Fruit fly (Drosophila melanogaster): ENCODE measurements around the gene tos.
A peak's percentile ranks its signal among the peaks of the same experiment; 100 is the strongest.

tos gene

dm6 chr2L:18688646-18689296, 6.9 kb upstream of the tos start, which contains the start of gene msl-1 (continued):
- peak; percentile 47 for TF ChIP-seq CG33213 (GFP tag; optimal IDR thresholded peaks at IDR 0.05)

dm6 chr2L:18687827-18688226, 6.0 kb upstream of the tos start:
- TF ChIP-seq Med (GFP tag) (peak; percentile 20), prd (optimal IDR thresholded peaks at IDR 0.05) (no peak), prd (GFP tag; IDR thresholded peaks at IDR 0.05) (0 out of 3 replicates have a peak, but pooled peaks have one; percentile 5), Abd-B (GFP tag; optimal IDR thresholded peaks at IDR 0.05) (no peak), Opbp (GFP tag; IDR thresholded peaks at IDR 0.05; ENCODE audit: partially characterized antibody) (0 out of 3 replicates have a peak, but pooled peaks have one; percentile 11), CG6765 (GFP tag; optimal IDR thresholded peaks at IDR 0.05) (no peak)

- TF ChIP-seq CG2202 (tag; optimal IDR thresholded peaks at IDR 0.05) (no peak), Dip2 (GFP tag; IDR thresholded peaks at IDR 0.05) (no peak), H2.0 (GFP tag; IDR thresholded peaks at IDR 0.05) (no peak), bsh (GFP tag; optimal IDR thresholded peaks at IDR 0.05) (no peak), CG3726 (GFP tag; IDR thresholded peaks at IDR 0.05) (0 out of 3 replicates have a peak, but pooled peaks have one; percentile 8), CG2199 (GFP tag; IDR thresholded peaks at IDR 0.05) (no peak), CG10274 (GFP tag; optimal IDR thresholded peaks at IDR 0.05) (no peak), nerfin-2 (GFP tag; IDR thresholded peaks at IDR 0.05; ENCODE audit: partially characterized antibody) (no peak), CG3407 (GFP tag; optimal IDR thresholded peaks at IDR 0.05) (no peak), CG7987 (GFP tag; optimal IDR thresholded peaks at IDR 0.05) (no peak), CG6175 (GFP tag; IDR thresholded peaks at IDR 0.05) (no peak), Sox102F (GFP tag; optimal IDR thresholded peaks at IDR 0.05) (no peak), gcm (GFP tag; optimal IDR thresholded peaks at IDR 0.05) (no peak), lilli (GFP tag; optimal IDR thresholded peaks at IDR 0.05) (peak; percentile 20), CG14441 (GFP tag; IDR thresholded peaks at IDR 0.05) (0 out of 2 replicates have a peak, but pooled peaks have one; percentile 10), CG10431 (GFP tag; optimal IDR thresholded peaks at IDR 0.05) (no peak), CG2129 (GFP tag; IDR thresholded peaks at IDR 0.05; ENCODE audit: partially characterized antibody) (no peak), Fer2 (tag; optimal IDR thresholded peaks at IDR 0.05) (no peak), kni (GFP tag; optimal IDR thresholded peaks at IDR 0.05) (no peak), dmrt99B (tag; optimal IDR thresholded peaks at IDR 0.05) (no peak), grau (tag; optimal IDR thresholded peaks at IDR 0.05) (peak; percentile 86), CG11695 (GFP tag; IDR thresholded peaks at IDR 0.05) (0 out of 3 replicates have a peak, but pooled peaks have one; percentile 18), lbe (GFP tag; optimal IDR thresholded peaks at IDR 0.05) (no peak), slp2 (GFP tag; optimal IDR thresholded peaks at IDR 0.05) (no peak), Sry-β (GFP tag; optimal IDR thresholded peaks at IDR 0.05) (no peak), CG13894 (tag; optimal IDR thresholded peaks at IDR 0.05) (no peak), fd3F (GFP tag; optimal IDR thresholded peaks at IDR 0.05) (no peak), stc (GFP tag; IDR thresholded peaks at IDR 0.05) (no peak), CG31365 (tag; optimal IDR thresholded peaks at IDR 0.05) (no peak), nom (GFP tag; optimal IDR thresholded peaks at IDR 0.05) (no peak), CG18619 (GFP tag; optimal IDR thresholded peaks at IDR 0.05) (peak; percentile 9), Camta (GFP tag; optimal IDR thresholded peaks at IDR 0.05) (no peak), CrebB (tag; optimal IDR thresholded peaks at IDR 0.05) (no peak), az2 (GFP tag; optimal IDR thresholded peaks at IDR 0.05) (no peak), Ptx1 (GFP tag; IDR thresholded peaks at IDR 0.05) (peak; percentile 43; the same call in 1 of the 2 replicates), crc (GFP tag; optimal IDR thresholded peaks at IDR 0.05) (no peak), YL-1 (GFP tag; optimal IDR thresholded peaks at IDR 0.05) (no peak), Side (GFP tag; optimal IDR thresholded peaks at IDR 0.05) (no peak)
Measured at dm6 chr2L:18677910-18678639, 3.8 kb downstream of the tos start.

Measured in whole organism, embryonic.